Fruit fly (Drosophila melanogaster) whole organism, embryonic: Measurements from ENCODE around the gene Jhbp13.

Source experiments
- B-H2 ChIP-seq: fragments of 200-800 bp; sonication (Bioruptor generic); optimal IDR thresholded peaks from 2 replicates; lab custom pipeline; 2018; ENCODE audit warnings: missing biosample characterization, mild to moderate bottlenecking, missing genetic modification characterization
- CG10209 ChIP-seq: fragments of 200-800 bp; sonication (Bioruptor generic); optimal IDR thresholded peaks from 3 replicates; lab custom pipeline; 2017; ENCODE audit warnings: missing biosample characterization, mild to moderate bottlenecking, missing genetic modification characterization, missing genetic modification reagents
- CG11723 ChIP-seq: fragments of 200-800 bp; sonication (Bioruptor generic); optimal IDR thresholded peaks from 2 replicates; lab custom pipeline; 2017; ENCODE audit warnings: missing biosample characterization, mild to moderate bottlenecking, missing genetic modification characterization
- CG12155 ChIP-seq: fragments of 200-800 bp; sonication (Bioruptor generic); optimal IDR thresholded peaks from 3 replicates; lab custom pipeline; 2016; ENCODE audit warnings: missing biosample characterization, missing genetic modification characterization
- CG13123 ChIP-seq: fragments of 200-800 bp; sonication (Bioruptor generic); optimal IDR thresholded peaks from 2 replicates; lab custom pipeline; 2016; ENCODE audit warnings: missing biosample characterization, missing genetic modification characterization
- CG14050 ChIP-seq: fragments of 200-800 bp; sonication (Bioruptor generic); IDR thresholded peaks from 3 replicates; pipeline ENCODE4 v1.3.6; 2022; ENCODE audit warnings: missing biosample characterization, missing genetic modification characterization
- CG1529 ChIP-seq: fragments of 200-800 bp; sonication (Bioruptor generic); optimal IDR thresholded peaks from 3 replicates; lab custom pipeline; 2018; ENCODE audit warnings: missing biosample characterization, missing genetic modification characterization
- CG15514 ChIP-seq: fragments of 200-800 bp; sonication (Bioruptor generic); optimal IDR thresholded peaks from 3 replicates; lab custom pipeline; 2017; ENCODE audit warnings: missing biosample characterization, missing genetic modification characterization, mild to moderate bottlenecking, moderate library complexity, missing genetic modification reagents
- CG1832 ChIP-seq: fragments of 200-800 bp; sonication (Bioruptor generic); optimal IDR thresholded peaks from 2 replicates; lab custom pipeline; 2017; ENCODE audit warnings: missing biosample characterization, mild to moderate bottlenecking, missing genetic modification characterization, inconsistent platforms
- CG2199 ChIP-seq: fragments of 200-800 bp; sonication (Bioruptor generic); IDR thresholded peaks from 3 replicates; pipeline ENCODE4 v1.3.6; 2022; ENCODE audit warnings: missing biosample characterization, missing genetic modification characterization
- CG2712 ChIP-seq: fragments of 200-800 bp; optimal IDR thresholded peaks from 3 replicates; lab custom pipeline; 2019; ENCODE audit warnings: missing biosample characterization, mild to moderate bottlenecking, missing genetic modification characterization, moderate library complexity
- CG31441 ChIP-seq: fragments of 200-800 bp; sonication (Bioruptor generic); IDR thresholded peaks from 2 replicates; pipeline ENCODE4 v1.3.6; 2022; ENCODE audit warnings: missing biosample characterization, missing genetic modification characterization
- CG33557 ChIP-seq: fragments of 200-800 bp; sonication (Bioruptor generic); optimal IDR thresholded peaks from 2 replicates; lab custom pipeline; 2019; ENCODE audit warnings: missing biosample characterization, mild to moderate bottlenecking, missing genetic modification characterization, moderate library complexity
- CG3407 ChIP-seq: fragments of 200-800 bp; sonication (Bioruptor generic); optimal IDR thresholded peaks from 2 replicates; lab custom pipeline; 2018; ENCODE audit warnings: missing biosample characterization, mild to moderate bottlenecking, missing genetic modification characterization
- CG4328 ChIP-seq: fragments of 200-800 bp; sonication (Bioruptor generic); optimal IDR thresholded peaks from 3 replicates; lab custom pipeline; 2017; ENCODE audit warnings: missing biosample characterization, missing genetic modification reagents, missing genetic modification characterization
- CG43689 ChIP-seq: fragments of 200-800 bp; sonication (Bioruptor generic); IDR thresholded peaks from 2 replicates; pipeline ENCODE4 v1.3.6; 2022; ENCODE audit warnings: missing biosample characterization, missing genetic modification characterization
- CG4424 ChIP-seq: fragments of 200-800 bp; sonication (Bioruptor generic); optimal IDR thresholded peaks from 3 replicates; lab custom pipeline; 2016; ENCODE audit warnings: missing biosample characterization, missing genetic modification characterization
- CG4730 ChIP-seq: fragments of 200-800 bp; sonication (Bioruptor generic); IDR thresholded peaks from 2 replicates; pipeline ENCODE4 v1.3.6; 2022; ENCODE audit warnings: missing biosample characterization, missing genetic modification characterization
- CG6272 ChIP-seq: fragments of 200-800 bp; sonication (Bioruptor generic); IDR thresholded peaks from 2 replicates; pipeline ENCODE4 v1.3.6; 2022; ENCODE audit warnings: missing biosample characterization, missing genetic modification characterization
- CG7556 ChIP-seq: fragments of 200-800 bp; sonication (Bioruptor generic); optimal IDR thresholded peaks from 2 replicates; lab custom pipeline; 2017; ENCODE audit warnings: missing biosample characterization, mild to moderate bottlenecking, missing genetic modification characterization
- CG8089 ChIP-seq: fragments of 200-800 bp; sonication (Bioruptor generic); optimal IDR thresholded peaks from 3 replicates; lab custom pipeline; 2016; ENCODE audit warnings: missing biosample characterization, missing genetic modification characterization
- CTCF ChIP-seq: fragments of 200-800 bp; sonication (Bioruptor generic); optimal IDR thresholded peaks from 2 replicates; lab custom pipeline; 2017; ENCODE audit warnings: missing biosample characterization, mild to moderate bottlenecking, missing genetic modification characterization, moderate library complexity
- Dbx ChIP-seq: fragments of 200-800 bp; sonication (Bioruptor generic); IDR thresholded peaks from 3 replicates; pipeline ENCODE4 v1.3.6; 2022; ENCODE audit warnings: missing biosample characterization, missing genetic modification characterization
- Dek ChIP-seq: fragments of 200-800 bp; sonication (Bioruptor generic); optimal IDR thresholded peaks from 3 replicates; lab custom pipeline; 2019; ENCODE audit warnings: missing biosample characterization, mild to moderate bottlenecking, missing genetic modification characterization, moderate library complexity
- Ets97D ChIP-seq: fragments of 200-800 bp; sonication (Bioruptor generic); optimal IDR thresholded peaks from 3 replicates; lab custom pipeline; 2016; ENCODE audit warnings: missing biosample characterization, missing genetic modification characterization
- Gug ChIP-seq: fragments of 200-800 bp; sonication (Bioruptor generic); IDR thresholded peaks from 4 replicates; pipeline ENCODE4 v1.3.6; 2022; ENCODE audit warnings: missing biosample characterization, missing genetic modification characterization
- HLHmδ ChIP-seq: fragments of 200-800 bp; sonication (Bioruptor generic); optimal IDR thresholded peaks from 2 replicates; lab custom pipeline; 2018; ENCODE audit warnings: missing biosample characterization, mild to moderate bottlenecking, missing genetic modification characterization, moderate library complexity
- Hmr ChIP-seq: fragments of 200-800 bp; sonication (Bioruptor generic); optimal IDR thresholded peaks from 3 replicates; lab custom pipeline; 2017; ENCODE audit warnings: mild to moderate bottlenecking, missing biosample characterization, missing genetic modification reagents, missing genetic modification characterization
- NK7.1 ChIP-seq: fragments of 200-800 bp; sonication (Bioruptor generic); optimal IDR thresholded peaks from 3 replicates; lab custom pipeline; 2016; ENCODE audit warnings: missing biosample characterization, missing genetic modification characterization
- Ssrp ChIP-seq: fragments of 200-800 bp; sonication (Bioruptor generic); optimal IDR thresholded peaks from 2 replicates; lab custom pipeline; 2018; ENCODE audit warnings: missing biosample characterization, mild to moderate bottlenecking, missing genetic modification characterization, moderate library complexity
- Stat92E ChIP-seq, 3 experiments: fragments of >200 bp in 2 of 3; fragments of 200-800 bp in 1 of 3; sonication (Bioruptor generic) in 1 of 3; optimal IDR thresholded peaks; 2 replicates each; lab custom pipeline; 2017 to 2019; ENCODE audit warnings: missing biosample characterization in 3 of 3, missing genetic modification characterization in 3 of 3, mild to moderate bottlenecking in 1 of 3, moderate library complexity in 1 of 3
- al ChIP-seq: fragments of 200-800 bp; sonication (Bioruptor generic); IDR thresholded peaks from 2 replicates; pipeline ENCODE4 v1.3.6; 2022; ENCODE audit warnings: missing biosample characterization, missing genetic modification characterization
- bab2 ChIP-seq: fragments of 200-800 bp; sonication (Bioruptor generic); optimal IDR thresholded peaks from 2 replicates; lab custom pipeline; 2016; ENCODE audit warnings: missing biosample characterization, missing genetic modification characterization
- bcd ChIP-seq: fragments of 200-800 bp; sonication (Bioruptor generic); optimal IDR thresholded peaks from 2 replicates; lab custom pipeline; 2017; ENCODE audit warnings: missing biosample characterization, mild to moderate bottlenecking, missing genetic modification characterization
- br ChIP-seq: fragments of >200 bp; optimal IDR thresholded peaks from 2 replicates; lab custom pipeline; 2017
- cato ChIP-seq: fragments of 200-800 bp; sonication (Bioruptor generic); optimal IDR thresholded peaks from 2 replicates; lab custom pipeline; 2016; ENCODE audit warnings: missing biosample characterization, missing genetic modification characterization, borderline replicate concordance
- chif ChIP-seq, 2 experiments: fragments of 200-800 bp; sonication (Bioruptor generic); optimal IDR thresholded peaks; 3 replicates each; lab custom pipeline; 2016; ENCODE audit warnings: missing biosample characterization in 2 of 2, missing genetic modification characterization in 2 of 2
- chn ChIP-seq: fragments of 200-800 bp; sonication (Bioruptor generic); optimal IDR thresholded peaks from 2 replicates; lab custom pipeline; 2016; ENCODE audit warnings: missing biosample characterization, missing genetic modification characterization
- crc ChIP-seq: fragments of 200-800 bp; sonication (Bioruptor generic); optimal IDR thresholded peaks from 2 replicates; lab custom pipeline; 2016; ENCODE audit warnings: missing biosample characterization, missing genetic modification characterization
- cwo ChIP-seq: fragments of 200-800 bp; sonication (Bioruptor generic); optimal IDR thresholded peaks from 3 replicates; lab custom pipeline; 2017; ENCODE audit warnings: missing biosample characterization, missing genetic modification characterization, mild to moderate bottlenecking, moderate library complexity, missing genetic modification reagents
- dan ChIP-seq: fragments of 200-800 bp; sonication (Bioruptor generic); IDR thresholded peaks from 2 replicates; pipeline ENCODE4 v1.3.6; 2022; ENCODE audit warnings: missing biosample characterization, missing genetic modification characterization
- dati ChIP-seq: fragments of 200-800 bp; sonication (Bioruptor generic); IDR thresholded peaks from 2 replicates; pipeline ENCODE4 v1.3.6; 2022; ENCODE audit warnings: missing biosample characterization, missing genetic modification characterization
- gce ChIP-seq: fragments of 200-800 bp; sonication (Bioruptor generic); IDR thresholded peaks from 3 replicates; pipeline ENCODE4 v1.3.6; 2022; ENCODE audit warnings: missing biosample characterization, missing genetic modification characterization
- gem ChIP-seq: fragments of 200-800 bp; sonication (Bioruptor generic); optimal IDR thresholded peaks from 2 replicates; lab custom pipeline; 2019; ENCODE audit warnings: missing biosample characterization, mild to moderate bottlenecking, missing genetic modification characterization, moderate library complexity
- insv ChIP-seq, 2 experiments: fragments of 200-800 bp; sonication (Bioruptor generic); optimal IDR thresholded peaks; 3 replicates each; lab custom pipeline; 2016 to 2018; ENCODE audit warnings: missing biosample characterization in 2 of 2, missing genetic modification characterization in 2 of 2
- lab ChIP-seq: fragments of 200-800 bp; sonication (Bioruptor generic); optimal IDR thresholded peaks from 3 replicates; lab custom pipeline; 2017; ENCODE audit warnings: missing biosample characterization, missing genetic modification characterization, mild to moderate bottlenecking, moderate library complexity, missing genetic modification reagents
- nmo ChIP-seq: fragments of 200-800 bp; sonication (Bioruptor generic); optimal IDR thresholded peaks from 2 replicates; lab custom pipeline; 2018; ENCODE audit warnings: missing biosample characterization, mild to moderate bottlenecking, missing genetic modification characterization, moderate library complexity
- p53 ChIP-seq: fragments of 200-800 bp; sonication (Bioruptor generic); optimal IDR thresholded peaks from 2 replicates; lab custom pipeline; 2016; ENCODE audit warnings: missing biosample characterization, missing genetic modification characterization
- pnt ChIP-seq: fragments of 200-800 bp; sonication (Bioruptor generic); optimal IDR thresholded peaks from 3 replicates; lab custom pipeline; 2016; ENCODE audit warnings: missing biosample characterization, missing genetic modification characterization
- pros ChIP-seq: fragments of 200-800 bp; sonication (Bioruptor generic); optimal IDR thresholded peaks from 3 replicates; lab custom pipeline; 2019; ENCODE audit warnings: missing biosample characterization, mild to moderate bottlenecking, missing genetic modification characterization, moderate library complexity
- tx ChIP-seq: fragments of 200-800 bp; sonication (Bioruptor generic); optimal IDR thresholded peaks from 2 replicates; lab custom pipeline; 2016; ENCODE audit warnings: missing biosample characterization, missing genetic modification characterization
- vfl ChIP-seq: fragments of 200-800 bp; sonication (Bioruptor generic); optimal IDR thresholded peaks from 2 replicates; lab custom pipeline; 2016; ENCODE audit warnings: missing biosample characterization, missing genetic modification characterization

Gene Jhbp13

dm6 chr2L:13286456-13286855, 46.7 kb downstream of the Jhbp13 start, which contains the start of the genes Drep4 and Uvrag (continued):
- no peak for TF ChIP-seq CG31441
- TF ChIP-seq B-H2 (GFP tag; lab: Kevin White, UChicago) = peak; percentile 75
- peak; percentile 86 for TF ChIP-seq gem (tag; lab: Kevin White, UChicago)
- no peak for TF ChIP-seq vfl (GFP tag; lab: Kevin White, UChicago)
- no peak for TF ChIP-seq chn (GFP tag; lab: Kevin White, UChicago)
- no peak for TF ChIP-seq CG1529
- TF ChIP-seq Stat92E (GFP tag; optimal IDR thresholded peaks at IDR 0.05; lab: Kevin White, UChicago) = no peak
- peak; percentile 63 for TF ChIP-seq Dek
- TF ChIP-seq CG1832 (GFP tag; lab: Kevin White, UChicago) = no peak
- peak; percentile 74 for TF ChIP-seq Ssrp (tag; lab: Kevin White, UChicago)
- peak; percentile 68 for TF ChIP-seq al (GFP tag; lab: Robert Waterston, UW)
- TF ChIP-seq NK7.1 = no peak
- TF ChIP-seq Dbx = peak; percentile 75
- TF ChIP-seq Gug (GFP tag; lab: Robert Waterston, UW) = no peak
- TF ChIP-seq p53 (GFP tag; lab: Kevin White, UChicago) = no peak
- peak; percentile 80 for TF ChIP-seq nmo (GFP tag; lab: Kevin White, UChicago)
- TF ChIP-seq bab2 (GFP tag; lab: Kevin White, UChicago) = peak; percentile 32
- TF ChIP-seq dati = no peak
- TF ChIP-seq CG11723 (GFP tag; lab: Kevin White, UChicago) = peak; percentile 17
- peak; percentile 68 for TF ChIP-seq CG12155
- no peak for TF ChIP-seq pros (GFP tag; lab: Kevin White, UChicago)
- peak in 1 of 2 experiments; percentile 73 for TF ChIP-seq insv (GFP tag; optimal IDR thresholded peaks at IDR 0.05; lab: Kevin White, UChicago)
- no peak for TF ChIP-seq CG14050 (GFP tag; lab: Robert Waterston, UW)
- no peak for TF ChIP-seq CG2199
- TF ChIP-seq cwo (GFP tag; lab: Kevin White, UChicago) = no peak
- no peak for TF ChIP-seq CG8089 (GFP tag; lab: Kevin White, UChicago)
- TF ChIP-seq CTCF = no peak
- peak; percentile 51 for TF ChIP-seq cato (GFP tag; lab: Kevin White, UChicago)
- peak; percentile 59 for TF ChIP-seq CG33557 (GFP tag; lab: Kevin White, UChicago)
- peak; percentile 65 for TF ChIP-seq Hmr (GFP tag; lab: Kevin White, UChicago)
- TF ChIP-seq CG4424 = peak; percentile 72
- TF ChIP-seq chif (GFP tag; optimal IDR thresholded peaks at IDR 0.05; lab: Kevin White, UChicago) = peak in 1 of 2 experiments; percentile 9
- no peak for TF ChIP-seq HLHmδ
- TF ChIP-seq br = no peak
- peak; percentile 43 for TF ChIP-seq CG3407 (GFP tag; lab: Kevin White, UChicago)
- TF ChIP-seq pnt = no peak
- no peak for TF ChIP-seq crc (GFP tag; lab: Kevin White, UChicago)
- TF ChIP-seq gce = no peak
- TF ChIP-seq CG10209 = peak; percentile 77
- peak; percentile 58 for TF ChIP-seq CG13123
- TF ChIP-seq CG7556 (GFP tag; lab: Kevin White, UChicago) = no peak
- peak; percentile 55 for TF ChIP-seq CG4328 (GFP tag; lab: Kevin White, UChicago)
- peak; percentile 81 for TF ChIP-seq CG2712
- TF ChIP-seq tx (GFP tag; lab: Kevin White, UChicago) = no peak
- peak; percentile 46 for TF ChIP-seq CG15514
- TF ChIP-seq dan (GFP tag; lab: Robert Waterston, UW) = no peak
- no peak for TF ChIP-seq bcd (GFP tag; lab: Kevin White, UChicago)
- peak; percentile 57 for TF ChIP-seq lab (GFP tag; lab: Kevin White, UChicago)
- no peak for TF ChIP-seq CG43689 (GFP tag; lab: Robert Waterston, UW)
- no peak for TF ChIP-seq CG4730 (GFP tag; lab: Robert Waterston, UW)
- peak; percentile 59 for TF ChIP-seq CG6272 (GFP tag; lab: Robert Waterston, UW)
- TF ChIP-seq Ets97D (GFP tag; lab: Kevin White, UChicago) = peak; percentile 7
